Worm (Caenorhabditis elegans) whole organism, L2 larva: ENCODE data around the gene C53D6.7.

Experiments
- C34F6.9 ChIP-seq: fragments of 150-350 bp; optimal IDR thresholded peaks from 2 replicates; lab custom pipeline; 2014; ENCODE audit warnings: missing biosample characterization, missing genetic modification characterization
- F13H6.1 ChIP-seq: sonication (generic microtip); optimal IDR thresholded peaks from 2 replicates; lab custom pipeline; 2016; ENCODE audit warnings: missing genetic modification characterization, missing compliant biosample characterization
- ZK546.5 ChIP-seq: sonication (generic microtip); optimal IDR thresholded peaks from 2 replicates; lab custom pipeline; 2017; ENCODE audit warnings: missing biosample characterization, missing genetic modification characterization
- alr-1 ChIP-seq: fragments of 150-350 bp; optimal IDR thresholded peaks from 2 replicates; lab custom pipeline; 2014; ENCODE audit warnings: missing biosample characterization, missing genetic modification characterization
- aly-2 ChIP-seq: fragments of 150-350 bp; optimal IDR thresholded peaks from 2 replicates; lab custom pipeline; 2014; ENCODE audit warnings: missing biosample characterization, missing genetic modification characterization
- ama-1 ChIP-seq: fragments of 150-350 bp; optimal IDR thresholded peaks from 2 replicates; lab custom pipeline; 2018; ENCODE audit warnings: inconsistent platforms
- blmp-1 ChIP-seq: sonication (generic microtip); optimal IDR thresholded peaks from 2 replicates; lab custom pipeline; 2017; ENCODE audit warnings: missing genetic modification characterization, mild to moderate bottlenecking, missing compliant biosample characterization, antibody characterized with exemption, moderate library complexity; ENCODE audit not compliant: insufficient read depth
- crh-2 ChIP-seq: sonication (generic microtip); optimal IDR thresholded peaks from 2 replicates; lab custom pipeline; 2017; ENCODE audit warnings: missing biosample characterization, missing genetic modification characterization
- dmd-4 ChIP-seq: sonication (generic microtip); optimal IDR thresholded peaks from 2 replicates; lab custom pipeline; 2017; ENCODE audit warnings: missing biosample characterization, missing genetic modification characterization
- egl-27 ChIP-seq: sonication (generic microtip); optimal IDR thresholded peaks from 3 replicates; lab custom pipeline; 2017; ENCODE audit warnings: missing biosample characterization, missing genetic modification reagents, missing genetic modification characterization
- gmeb-1 ChIP-seq: fragments of 150-350 bp; optimal IDR thresholded peaks from 2 replicates; lab custom pipeline; 2014; ENCODE audit warnings: missing biosample characterization, missing genetic modification characterization
- lin-13 ChIP-seq: fragments of 150-350 bp; optimal IDR thresholded peaks from 2 replicates; lab custom pipeline; 2014; ENCODE audit warnings: missing biosample characterization, missing genetic modification reagents, missing genetic modification characterization
- lin-39 ChIP-seq: fragments of 150-350 bp; optimal IDR thresholded peaks from 2 replicates; lab custom pipeline; 2014; ENCODE audit warnings: missing biosample characterization, missing genetic modification reagents, missing genetic modification characterization
- lsy-2 ChIP-seq, 2 experiments: fragments of 150-350 bp in 1 of 2; sonication (generic microtip) in 1 of 2; optimal IDR thresholded peaks; 2 replicates each; lab custom pipeline; 2014 to 2017; ENCODE audit warnings: missing biosample characterization in 2 of 2, missing genetic modification characterization in 2 of 2
- mab-5 ChIP-seq: fragments of 150-350 bp; optimal IDR thresholded peaks from 2 replicates; lab custom pipeline; 2014; ENCODE audit warnings: missing biosample characterization, missing genetic modification characterization
- mbf-1 ChIP-seq: sonication (generic microtip); optimal IDR thresholded peaks from 2 replicates; lab custom pipeline; 2017; ENCODE audit warnings: missing biosample characterization, missing genetic modification characterization
- mdl-1 ChIP-seq, 2 experiments: fragments of 150-350 bp in 1 of 2; sonication (generic microtip) in 1 of 2; optimal IDR thresholded peaks; 2 replicates each; lab custom pipeline; 2017; ENCODE audit warnings: missing biosample characterization in 2 of 2, missing genetic modification characterization in 2 of 2
- nhr-10 ChIP-seq: sonication (generic microtip); optimal IDR thresholded peaks from 2 replicates; lab custom pipeline; 2017; ENCODE audit warnings: missing biosample characterization, missing genetic modification characterization
- nhr-11 ChIP-seq: fragments of 150-350 bp; optimal IDR thresholded peaks from 2 replicates; lab custom pipeline; 2014; ENCODE audit warnings: missing biosample characterization, missing genetic modification characterization
- nhr-12 ChIP-seq: fragments of 150-350 bp; optimal IDR thresholded peaks from 2 replicates; lab custom pipeline; 2014; ENCODE audit warnings: missing biosample characterization, missing genetic modification characterization
- nhr-129 ChIP-seq: fragments of 150-350 bp; optimal IDR thresholded peaks from 2 replicates; lab custom pipeline; 2014; ENCODE audit warnings: missing biosample characterization, missing genetic modification characterization
- nhr-21 ChIP-seq: fragments of 150-350 bp; optimal IDR thresholded peaks from 2 replicates; lab custom pipeline; 2014; ENCODE audit warnings: missing biosample characterization, missing genetic modification characterization
- nhr-23 ChIP-seq: fragments of 150-350 bp; optimal IDR thresholded peaks from 2 replicates; lab custom pipeline; 2014; ENCODE audit warnings: missing biosample characterization, missing genetic modification reagents, missing genetic modification characterization
- nhr-237 ChIP-seq: fragments of 150-350 bp; optimal IDR thresholded peaks from 2 replicates; lab custom pipeline; 2014; ENCODE audit warnings: missing biosample characterization, missing genetic modification characterization
- nhr-25 ChIP-seq: fragments of 150-350 bp; sonication (generic microtip); optimal IDR thresholded peaks from 3 replicates; lab custom pipeline; 2014; ENCODE audit warnings: missing biosample characterization, missing genetic modification characterization
- nhr-6 ChIP-seq: fragments of 150-350 bp; optimal IDR thresholded peaks from 2 replicates; lab custom pipeline; 2014; ENCODE audit warnings: missing biosample characterization, missing genetic modification characterization
- peb-1 ChIP-seq: fragments of 150-350 bp; optimal IDR thresholded peaks from 2 replicates; lab custom pipeline; 2014; ENCODE audit warnings: missing biosample characterization, missing genetic modification characterization
- sem-4 ChIP-seq: fragments of 150-350 bp; optimal IDR thresholded peaks from 2 replicates; lab custom pipeline; 2014; ENCODE audit warnings: missing biosample characterization, missing genetic modification reagents, missing genetic modification characterization
- skn-1 ChIP-seq: sonication (generic microtip); optimal IDR thresholded peaks from 2 replicates; lab custom pipeline; 2017; ENCODE audit warnings: missing biosample characterization, missing genetic modification characterization
- sma-3 ChIP-seq: sonication (generic microtip); optimal IDR thresholded peaks from 2 replicates; lab custom pipeline; 2016; ENCODE audit warnings: missing genetic modification reagents, missing genetic modification characterization, missing compliant biosample characterization
- sma-9 ChIP-seq, 2 experiments: fragments of 150-350 bp in 1 of 2; sonication (generic microtip) in 1 of 2; optimal IDR thresholded peaks; 2 replicates each; lab custom pipeline; 2014 to 2016; ENCODE audit warnings: missing genetic modification characterization in 2 of 2, mild to moderate bottlenecking in 1 of 2, missing biosample characterization in 1 of 2, missing compliant biosample characterization in 1 of 2, missing genetic modification reagents in 1 of 2, moderate library complexity in 1 of 2
- snpc-4 ChIP-seq: fragments of 150-350 bp; optimal IDR thresholded peaks from 2 replicates; lab custom pipeline; 2014; ENCODE audit warnings: missing biosample characterization, missing genetic modification characterization
- unc-55 ChIP-seq: fragments of 150-350 bp; sonication (generic microtip); optimal IDR thresholded peaks from 3 replicates; lab custom pipeline; 2014; ENCODE audit warnings: missing biosample characterization, missing genetic modification reagents, missing genetic modification characterization
- zag-1 ChIP-seq: fragments of 150-350 bp; optimal IDR thresholded peaks from 2 replicates; lab custom pipeline; 2014; ENCODE audit warnings: missing biosample characterization, missing genetic modification characterization
- ztf-1 ChIP-seq: fragments of 200-800 bp; sonication (Bioruptor generic); conservative IDR thresholded peaks from 2 replicates; pipeline ENCODE4 v1.3.6; 2022; ENCODE audit warnings: missing genetic modification characterization, missing compliant biosample characterization
- ztf-11 ChIP-seq: sonication (generic microtip); optimal IDR thresholded peaks from 2 replicates; lab custom pipeline; 2017; ENCODE audit warnings: missing biosample characterization, missing genetic modification characterization

Gene C53D6.7

DNA sequence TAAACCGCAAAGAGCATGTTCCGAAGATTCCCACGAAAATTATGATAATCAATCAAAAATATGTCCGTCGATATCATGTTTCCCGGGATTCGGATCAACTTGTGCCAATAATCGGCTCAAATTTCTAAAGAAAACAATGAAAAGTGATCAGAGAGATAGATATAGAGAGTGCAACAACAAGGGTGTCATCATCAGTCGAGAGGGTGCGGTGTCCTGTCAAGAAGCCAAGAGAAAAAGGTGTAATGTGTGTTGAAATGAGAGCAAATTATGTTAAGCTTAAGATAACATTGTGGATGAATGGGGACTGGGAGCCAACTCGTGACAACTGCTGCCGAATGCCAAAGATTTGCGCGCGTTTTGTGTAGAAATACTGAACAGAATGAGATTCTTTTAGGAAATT, 29.0 kb downstream of the C53D6.7 start:
- TF ChIP-seq skn-1 (tag; lab: Kevin White, UChicago) (no peak), F13H6.1 (tag; lab: Kevin White, UChicago) (peak; percentile 8), sma-9 (GFP tag; optimal IDR thresholded peaks at IDR 0.05; lab: Kevin White, UChicago) (peak; percentile 14), sma-9 (tag; optimal IDR thresholded peaks at IDR 0.05; lab: Kevin White, UChicago) (no peak)

DNA sequence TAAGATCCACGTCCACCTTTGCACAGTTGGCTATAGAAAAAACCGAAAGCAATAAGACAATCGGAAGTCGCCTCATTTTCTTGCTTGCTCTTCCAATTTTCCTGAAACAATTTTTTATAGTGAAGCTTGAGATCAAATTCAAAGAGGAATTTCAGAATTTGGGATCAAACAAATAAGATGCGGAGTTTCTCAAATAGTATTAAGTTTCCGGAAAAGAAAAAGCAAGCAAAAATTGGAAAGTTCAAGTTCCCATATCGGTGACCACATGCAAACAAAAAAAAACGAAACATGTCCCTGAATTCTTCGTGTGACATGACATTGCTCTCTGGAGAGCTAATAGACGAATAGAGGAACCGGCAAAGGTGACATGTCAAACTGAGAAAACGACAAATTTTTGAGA, 31.7 kb downstream of the C53D6.7 start, which contains the start of gene unc-129:
Gene unc-129 (minus strand): TSS at position 101 of the 400 bp plus-strand sequence.
- TF ChIP-seq ztf-1 (GFP tag; lab: Robert Waterston, UW) (no peak), C34F6.9 (no peak), sem-4 (no peak), dmd-4 (no peak), nhr-11 (tag; lab: Kevin White, UChicago) (no peak), nhr-23 (tag; lab: Kevin White, UChicago) (no peak), nhr-25 (tag; lab: Kevin White, UChicago) (no peak), nhr-129 (tag; lab: Kevin White, UChicago) (no peak), mab-5 (tag; lab: Kevin White, UChicago) (no peak), alr-1 (tag; lab: Kevin White, UChicago) (no peak), nhr-6 (tag; lab: Kevin White, UChicago) (no peak), lsy-2 (tag; optimal IDR thresholded peaks at IDR 0.05; lab: Kevin White, UChicago) (no peak), sma-3 (GFP tag; lab: Kevin White, UChicago) (no peak), mdl-1 (tag; optimal IDR thresholded peaks at IDR 0.05; lab: Kevin White, UChicago) (no peak), lin-39 (tag; lab: Kevin White, UChicago) (no peak), egl-27 (tag; lab: Kevin White, UChicago) (no peak), zag-1 (tag; lab: Kevin White, UChicago) (no peak), mbf-1 (tag; lab: Kevin White, UChicago) (no peak), skn-1 (tag; lab: Kevin White, UChicago) (no peak)

DNA sequence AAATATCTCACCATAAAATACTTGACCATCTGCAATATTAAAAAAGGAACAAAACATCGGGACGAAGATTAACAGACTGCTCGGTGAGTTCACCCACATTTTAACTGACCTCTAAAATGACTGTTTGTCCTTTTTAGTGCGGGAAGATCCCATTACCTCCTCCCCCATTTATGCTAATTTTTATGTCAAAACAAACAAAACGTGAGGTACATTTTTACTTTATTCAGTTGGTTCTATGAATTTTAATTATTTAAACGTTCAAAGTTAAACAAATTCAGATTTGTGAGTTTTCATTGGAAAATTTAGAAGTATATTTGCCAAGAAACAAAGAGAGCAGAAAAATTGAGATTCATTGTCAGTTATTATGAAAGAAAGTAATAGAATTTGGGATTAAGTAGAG, 34.3 kb downstream of the C53D6.7 start, which contains the start of gene C53D6.8:
Gene C53D6.8 (minus strand): TSS at position 101 of the 400 bp plus-strand sequence.
- TF ChIP-seq unc-55 (no peak), mbf-1 (tag; lab: Kevin White, UChicago) (no peak), zag-1 (tag; lab: Kevin White, UChicago) (no peak), nhr-21 (no peak), ZK546.5 (tag; lab: Kevin White, UChicago) (no peak), nhr-25 (tag; lab: Kevin White, UChicago) (no peak), gmeb-1 (tag; lab: Kevin White, UChicago) (no peak), sma-3 (GFP tag; lab: Kevin White, UChicago) (no peak), ztf-11 (no peak), blmp-1 (tag; lab: Kevin White, UChicago) (no peak), nhr-6 (tag; lab: Kevin White, UChicago) (no peak), nhr-11 (tag; lab: Kevin White, UChicago) (no peak), aly-2 (tag; lab: Kevin White, UChicago) (no peak)

DNA sequence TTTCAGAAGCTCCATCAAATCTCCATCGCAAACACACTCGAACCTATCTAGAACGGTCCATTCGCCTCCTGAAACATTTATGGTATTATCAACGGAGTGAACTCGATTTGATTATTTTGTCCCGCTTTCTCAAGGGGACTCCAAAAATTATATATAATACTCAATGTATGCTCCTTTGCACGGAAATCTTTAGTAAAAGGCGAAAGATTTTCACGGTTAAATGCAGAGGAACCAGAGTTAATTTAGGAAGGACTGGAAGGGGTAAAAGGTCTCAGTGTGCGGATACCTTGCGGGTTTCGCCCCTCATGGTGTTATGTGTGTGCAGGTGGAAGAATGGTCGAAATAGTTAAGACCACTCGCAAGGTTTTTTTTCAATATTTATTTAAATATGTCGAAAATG, 35.8 kb downstream of the C53D6.7 start:
- TF ChIP-seq mbf-1 (tag; lab: Kevin White, UChicago) (no peak), snpc-4 (tag; lab: Kevin White, UChicago) (peak; percentile 10)
- TF ChIP-seq, all 48 proteins: peak for 1

DNA sequence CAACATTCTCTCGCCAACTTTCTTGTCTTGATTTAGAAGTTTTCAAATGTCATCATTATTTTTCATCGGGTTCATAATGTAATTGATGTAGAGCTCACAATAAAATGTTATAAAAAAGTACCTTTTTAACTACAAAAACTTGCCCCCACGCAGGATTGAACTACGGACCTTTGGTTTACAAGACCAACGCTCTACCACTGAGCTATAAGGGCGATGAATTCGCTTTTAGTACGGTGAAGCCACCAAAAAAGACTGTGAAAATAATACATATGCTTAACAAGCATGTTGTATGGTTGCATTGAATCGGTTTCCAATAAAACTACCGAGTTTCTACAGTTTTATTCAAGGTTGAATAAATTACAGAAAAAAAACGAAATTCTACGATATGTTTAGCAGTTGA, 36.3 kb downstream of the C53D6.7 start:
- TF ChIP-seq nhr-12 (tag; lab: Kevin White, UChicago) = no peak
- TF ChIP-seq crh-2 (tag; lab: Kevin White, UChicago) = no peak
- TF ChIP-seq blmp-1 (tag; lab: Kevin White, UChicago) = no peak
- no peak for TF ChIP-seq nhr-25 (tag; lab: Kevin White, UChicago)
- no peak for TF ChIP-seq sem-4
- TF ChIP-seq ama-1 (lab: Kevin White, UChicago) = no peak
- no peak for TF ChIP-seq lsy-2 (tag; optimal IDR thresholded peaks at IDR 0.05; lab: Kevin White, UChicago)
- no peak for TF ChIP-seq F13H6.1 (tag; lab: Kevin White, UChicago)
- TF ChIP-seq dmd-4 = no peak
- TF ChIP-seq alr-1 (tag; lab: Kevin White, UChicago) = no peak
- no peak for TF ChIP-seq peb-1 (tag; lab: Kevin White, UChicago)
- no peak for TF ChIP-seq nhr-10 (tag; lab: Kevin White, UChicago)
- no peak for TF ChIP-seq nhr-237 (tag; lab: Kevin White, UChicago)
- no peak for TF ChIP-seq ztf-1 (GFP tag; lab: Robert Waterston, UW)
- TF ChIP-seq nhr-23 (tag; lab: Kevin White, UChicago) = no peak
- no peak for TF ChIP-seq lin-39 (tag; lab: Kevin White, UChicago)
- no peak for TF ChIP-seq mdl-1 (tag; optimal IDR thresholded peaks at IDR 0.05; lab: Kevin White, UChicago)
- TF ChIP-seq lin-13 (GFP tag; lab: Kevin White, UChicago) = no peak
- no peak for TF ChIP-seq egl-27 (tag; lab: Kevin White, UChicago)
- no peak for TF ChIP-seq ZK546.5 (tag; lab: Kevin White, UChicago)
- TF ChIP-seq, all 48 proteins: peak for 0
